Fruit fly (Drosophila melanogaster) Kc167 (cell line): ENCODE results near the gene CG5466.

ENCODE experiments used
- Myc ChIP-seq: fragments of >200 bp; optimal IDR thresholded peaks from 2 replicates; lab custom pipeline; 2017; ENCODE audit warnings: missing external identifiers
- Sin3A ChIP-seq: fragments of >200 bp; optimal IDR thresholded peaks from 2 replicates; lab custom pipeline; 2018; ENCODE audit warnings: missing external identifiers
- h ChIP-seq: fragments of >200 bp; optimal IDR thresholded peaks from 3 replicates; lab custom pipeline; 2018; ENCODE audit warnings: missing external identifiers
- insv ChIP-seq: fragments of >200 bp; optimal IDR thresholded peaks from 3 replicates; lab custom pipeline; 2018; ENCODE audit warnings: missing external identifiers
- psq ChIP-seq: fragments of >200 bp; optimal IDR thresholded peaks from 2 replicates; lab custom pipeline; 2017; ENCODE audit warnings: missing external identifiers
- ttk ChIP-seq: sonication (Bioruptor generic); optimal IDR thresholded peaks from 2 replicates; lab custom pipeline; 2017; ENCODE audit warnings: missing external identifiers

Gene CG5466

DNA sequence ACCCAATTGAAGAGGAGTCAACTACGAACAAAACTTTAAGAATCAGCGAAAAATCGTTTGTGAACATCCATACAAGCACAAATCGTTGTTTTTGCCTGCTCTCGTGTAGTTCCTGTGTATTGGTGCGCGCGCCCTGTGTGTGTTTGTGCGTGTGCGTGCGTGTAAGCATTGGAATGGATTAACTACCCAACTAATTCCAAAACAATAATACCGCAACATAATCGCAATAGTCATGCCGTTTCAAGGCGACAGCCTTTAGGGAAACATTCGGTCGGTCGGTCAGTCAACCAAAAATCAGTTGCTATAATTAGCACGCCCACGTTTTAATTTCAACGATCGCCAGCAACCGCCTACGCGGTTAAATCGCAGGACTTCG lies 24.2 kb upstream of the CG5466 start:
- TF ChIP-seq insv (lab: Kevin White, UChicago) (no peak), ttk (lab: Kevin White, UChicago) (no peak), h (lab: Kevin White, UChicago) (no peak), Myc (lab: Kevin White, UChicago) (no peak)

DNA sequence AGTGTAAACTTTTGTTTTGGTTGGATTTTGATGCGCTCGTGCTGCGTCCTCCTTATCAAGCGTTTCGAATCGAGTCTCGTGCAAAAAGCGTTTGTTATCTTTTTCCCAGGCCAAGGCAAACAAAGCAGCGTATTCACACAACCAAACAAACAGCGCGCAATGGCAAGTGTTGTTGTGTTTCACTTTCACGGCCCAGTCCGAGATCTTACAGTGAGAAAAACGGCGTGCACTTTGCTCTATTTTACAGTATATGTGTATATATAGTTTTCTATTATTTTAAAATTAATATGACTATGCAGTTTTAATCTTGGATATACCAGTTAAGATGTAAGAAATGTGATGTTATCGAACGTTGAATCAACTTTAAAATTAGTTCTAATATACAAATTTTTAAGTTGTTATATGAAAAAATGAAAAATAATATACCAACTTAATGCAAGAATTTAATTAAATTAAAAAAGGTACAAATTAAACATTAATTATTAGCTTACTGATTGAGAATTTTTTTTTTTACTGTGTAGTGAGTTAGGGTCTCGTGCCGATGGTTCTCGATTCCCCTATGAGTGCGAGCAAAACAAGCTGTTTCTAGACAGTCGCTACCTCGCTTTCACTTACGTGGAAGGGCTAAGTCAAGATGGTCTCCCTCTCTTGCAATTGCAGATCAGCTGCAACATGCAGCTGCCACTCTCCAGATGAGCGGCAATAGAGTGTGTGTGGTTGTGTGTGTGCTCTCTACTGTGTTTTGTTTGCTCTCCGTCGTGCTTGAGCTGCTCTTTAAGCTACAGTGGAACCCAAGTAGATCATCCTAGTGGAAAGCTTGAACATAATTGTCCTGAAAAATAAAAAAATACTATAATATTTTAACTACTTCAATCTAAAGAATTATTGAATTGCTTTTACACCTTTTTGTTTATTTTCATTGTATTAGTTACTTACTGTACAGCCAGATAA lies 23.2 kb upstream of the CG5466 start:
- TF ChIP-seq h (lab: Kevin White, UChicago) (no peak), psq (no peak), ttk (lab: Kevin White, UChicago) (no peak), Sin3A (lab: Kevin White, UChicago) (no peak), insv (lab: Kevin White, UChicago) (no peak), Myc (lab: Kevin White, UChicago) (no peak)

dm6 chr3R:20595145-20595812 lies 22.4 kb upstream of the CG5466 start:
- no peak for TF ChIP-seq Myc (lab: Kevin White, UChicago)
- no peak for TF ChIP-seq insv (lab: Kevin White, UChicago)
- no peak for TF ChIP-seq h (lab: Kevin White, UChicago)
- no peak for TF ChIP-seq ttk (lab: Kevin White, UChicago)
- TF ChIP-seq psq: no peak

dm6 chr3R:20595901-20596300 lies 21.8 kb upstream of the CG5466 start:
- TF ChIP-seq h (lab: Kevin White, UChicago): no peak
- TF ChIP-seq Myc (lab: Kevin White, UChicago): no peak
- no peak for TF ChIP-seq ttk (lab: Kevin White, UChicago)
- no peak for TF ChIP-seq insv (lab: Kevin White, UChicago)
- no peak for TF ChIP-seq psq
- no peak for TF ChIP-seq Sin3A (lab: Kevin White, UChicago)

dm6 chr3R:20596337-20596962 lies 21.2 kb upstream of the CG5466 start:
- TF ChIP-seq ttk (lab: Kevin White, UChicago): no peak
- TF ChIP-seq h (lab: Kevin White, UChicago): no peak
- TF ChIP-seq insv (lab: Kevin White, UChicago): no peak
- no peak for TF ChIP-seq psq
- TF ChIP-seq Sin3A (lab: Kevin White, UChicago): no peak
- TF ChIP-seq Myc (lab: Kevin White, UChicago): no peak

DNA sequence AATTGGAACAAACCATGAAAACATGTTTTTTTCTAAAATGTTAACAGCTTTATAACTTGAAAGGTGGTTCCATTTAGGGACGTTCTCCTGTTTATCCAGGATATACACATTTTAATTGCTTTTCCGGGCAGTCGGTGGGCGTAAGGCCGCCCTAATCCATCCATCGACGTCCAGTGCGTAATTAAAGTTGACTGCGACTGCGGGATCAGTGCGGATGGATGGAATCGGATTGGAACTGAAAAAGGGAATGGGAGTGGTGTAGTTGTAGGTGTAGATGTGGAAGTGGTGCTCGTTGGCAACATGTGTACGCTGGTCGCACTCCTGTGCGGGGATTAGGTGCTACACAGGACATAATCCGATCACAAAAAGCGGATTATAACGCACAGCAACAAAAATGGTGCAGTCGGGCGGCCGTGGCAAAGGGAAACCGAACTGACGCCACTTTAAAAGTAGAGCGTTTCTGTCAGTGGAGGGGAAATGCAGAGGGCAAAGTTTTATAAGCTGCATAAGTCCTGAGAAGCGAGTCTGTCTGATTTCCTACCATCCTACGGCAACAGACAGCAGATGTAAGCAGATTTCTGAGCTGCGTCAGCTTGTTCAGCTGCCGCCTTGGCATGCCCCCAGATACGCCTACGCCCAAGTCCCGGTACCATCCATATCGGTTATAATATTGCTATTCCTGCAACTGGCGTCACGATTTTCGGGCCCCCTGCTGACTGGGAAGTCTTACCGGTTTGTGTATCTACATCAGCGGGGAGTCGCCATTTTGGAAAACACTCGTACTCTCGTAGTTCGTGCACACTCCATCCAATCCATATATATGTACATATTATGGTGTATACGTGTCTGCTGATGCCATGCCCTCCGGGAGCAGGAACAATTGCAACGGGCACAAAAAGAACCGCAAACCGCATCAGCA lies 20.0 kb upstream of the CG5466 start:
- TF ChIP-seq Sin3A (lab: Kevin White, UChicago) (no peak), Myc (lab: Kevin White, UChicago) (no peak), insv (lab: Kevin White, UChicago) (no peak), h (lab: Kevin White, UChicago) (no peak), ttk (lab: Kevin White, UChicago) (no peak), psq (no peak)

DNA sequence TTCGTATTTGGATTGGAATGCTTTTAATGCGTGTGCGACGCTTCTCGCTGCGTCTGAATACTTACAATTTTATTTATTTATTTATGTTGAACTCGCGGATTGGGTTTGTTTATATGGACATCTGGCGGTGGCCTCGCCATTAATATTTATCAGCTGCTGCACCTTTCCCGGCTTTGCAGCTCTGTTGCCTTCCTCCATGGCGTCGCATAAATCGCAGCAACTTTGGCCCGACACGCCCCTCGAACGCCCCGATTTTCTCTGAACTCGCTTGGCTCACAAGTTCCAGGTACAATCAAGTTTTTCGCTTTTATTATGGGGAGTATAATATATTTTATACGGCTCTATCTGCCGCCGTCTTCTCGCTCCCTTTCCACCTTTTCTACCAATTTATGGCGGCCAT lies 17.6 kb upstream of the CG5466 start:
- no peak for TF ChIP-seq psq
- TF ChIP-seq h (lab: Kevin White, UChicago): no peak
- TF ChIP-seq Sin3A (lab: Kevin White, UChicago): no peak
- no peak for TF ChIP-seq Myc (lab: Kevin White, UChicago)

DNA sequence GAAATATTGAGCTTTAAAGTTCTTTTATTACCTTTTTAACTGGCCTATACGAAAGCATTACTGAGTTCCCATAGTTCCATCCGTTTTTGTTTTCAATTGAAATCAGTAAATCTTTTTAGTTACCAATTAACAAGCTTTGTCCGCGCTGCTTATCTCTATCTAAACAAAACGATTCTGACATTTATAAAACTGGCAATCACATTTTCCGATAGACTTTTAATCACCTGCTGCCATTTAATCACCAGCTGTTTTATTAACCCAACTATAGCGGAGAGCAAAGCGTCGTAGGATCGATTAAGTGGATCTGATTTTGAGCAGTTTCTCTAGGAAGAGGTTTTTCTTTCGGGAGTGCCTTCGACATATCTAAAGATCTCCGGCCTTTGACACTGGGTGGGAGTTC lies 15.1 kb upstream of the CG5466 start:
- TF ChIP-seq ttk (lab: Kevin White, UChicago) (no peak), h (lab: Kevin White, UChicago) (no peak), Myc (lab: Kevin White, UChicago) (no peak), insv (lab: Kevin White, UChicago) (no peak), Sin3A (lab: Kevin White, UChicago) (no peak), psq (no peak)

dm6 chr3R:20604078-20604477 lies 13.6 kb upstream of the CG5466 start:
- TF ChIP-seq Sin3A (lab: Kevin White, UChicago): no peak

DNA sequence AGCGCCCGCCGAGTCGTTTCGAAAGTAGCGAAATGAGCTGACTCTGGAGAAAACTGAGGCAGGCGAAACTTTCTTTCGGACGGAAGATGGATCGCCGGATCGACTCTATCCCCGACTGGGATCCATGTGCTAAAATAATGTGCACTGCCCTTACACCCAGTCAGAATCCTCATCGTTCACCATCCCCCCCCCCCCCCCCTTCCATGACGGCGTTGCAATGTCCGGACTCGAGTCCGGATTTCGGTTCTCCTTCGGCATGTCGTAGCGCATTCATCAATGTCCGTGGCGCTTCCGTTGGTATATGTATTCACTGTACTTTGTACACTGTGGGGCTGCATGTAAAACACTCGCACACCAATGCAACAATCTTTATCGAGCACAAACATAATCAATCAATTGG lies 12.6 kb upstream of the CG5466 start:
- TF ChIP-seq Sin3A (lab: Kevin White, UChicago) (no peak), h (lab: Kevin White, UChicago) (no peak), insv (lab: Kevin White, UChicago) (no peak), psq (no peak)

DNA sequence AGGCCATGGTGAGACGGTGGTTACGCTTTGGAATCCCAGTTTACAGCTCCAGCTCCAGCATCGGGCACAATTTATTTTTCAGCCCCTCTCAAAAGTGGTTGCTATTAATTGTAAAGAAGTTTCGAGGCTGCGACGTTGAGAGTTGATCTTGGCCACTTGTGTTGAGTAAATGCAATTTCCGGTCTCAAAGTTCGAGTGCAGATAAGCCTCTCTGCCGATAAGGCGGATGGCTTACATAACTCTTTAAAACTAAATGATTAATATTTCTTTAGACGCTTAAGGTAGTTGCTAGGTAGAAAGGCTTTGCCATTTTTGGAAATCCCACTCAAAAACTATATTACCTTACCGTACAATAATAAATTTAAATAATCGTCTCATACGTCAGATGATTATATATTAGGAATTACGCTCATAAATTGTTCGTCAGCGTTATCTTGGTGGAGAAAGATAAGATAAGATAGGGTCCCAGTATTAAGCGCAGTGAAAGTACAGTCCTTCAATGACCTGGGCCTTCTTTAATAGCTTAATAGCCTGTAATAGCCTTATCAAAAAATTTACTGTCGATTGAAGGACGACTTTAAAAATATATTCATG lies 12.0 kb upstream of the CG5466 start:
- TF ChIP-seq Sin3A (lab: Kevin White, UChicago): no peak
- TF ChIP-seq h (lab: Kevin White, UChicago): no peak
- TF ChIP-seq Myc (lab: Kevin White, UChicago): no peak
- TF ChIP-seq insv (lab: Kevin White, UChicago): no peak
- TF ChIP-seq ttk (lab: Kevin White, UChicago): no peak
- no peak for TF ChIP-seq psq
